Fruit fly (Drosophila melanogaster) whole organism, embryonic: ENCODE results near the gene Mis12.

ENCODE experiments used
- Awh ChIP-seq: fragments of 200-800 bp; sonication (Bioruptor generic); IDR thresholded peaks from 2 replicates; pipeline ENCODE4, ENCODE4 v1.3.6; 2022; ENCODE audit warnings: missing biosample characterization, missing genetic modification characterization
- CG1024 ChIP-seq: fragments of 200-800 bp; sonication (Bioruptor generic); IDR thresholded peaks from 2 replicates; pipeline ENCODE4 v1.3.6; 2022; ENCODE audit warnings: missing biosample characterization, missing genetic modification characterization
- CG10431 ChIP-seq: fragments of 200-800 bp; sonication (Bioruptor generic); optimal IDR thresholded peaks from 3 replicates; lab custom pipeline; 2018; ENCODE audit warnings: missing biosample characterization, mild to moderate bottlenecking, missing genetic modification characterization
- CG10462 ChIP-seq: fragments of 200-800 bp; sonication (Bioruptor generic); optimal IDR thresholded peaks from 2 replicates; lab custom pipeline; 2016; ENCODE audit warnings: missing biosample characterization, missing genetic modification characterization
- CG10654 ChIP-seq: fragments of 200-800 bp; sonication (Bioruptor generic); optimal IDR thresholded peaks from 2 replicates; lab custom pipeline; 2016; ENCODE audit warnings: missing biosample characterization, missing genetic modification characterization
- CG11085 ChIP-seq: fragments of 200-800 bp; sonication (Bioruptor generic); IDR thresholded peaks from 2 replicates; pipeline ENCODE4 v1.3.6; 2022; ENCODE audit warnings: missing biosample characterization, missing genetic modification characterization
- CG11560 ChIP-seq: fragments of 200-800 bp; sonication (Bioruptor generic); IDR thresholded peaks from 3 replicates; pipeline ENCODE4 v1.3.6; 2022; ENCODE audit warnings: missing biosample characterization, missing genetic modification characterization
- CG11695 ChIP-seq: fragments of 200-800 bp; sonication (Bioruptor generic); IDR thresholded peaks from 3 replicates; pipeline ENCODE4 v1.3.6; 2022; ENCODE audit warnings: missing biosample characterization, missing genetic modification characterization
- CG14710 ChIP-seq: fragments of 200-800 bp; sonication (Bioruptor generic); optimal IDR thresholded peaks from 3 replicates; lab custom pipeline; 2019; ENCODE audit warnings: missing biosample characterization, mild to moderate bottlenecking, missing genetic modification characterization, moderate library complexity
- CG1603 ChIP-seq: fragments of 200-800 bp; sonication (Bioruptor generic); optimal IDR thresholded peaks from 2 replicates; lab custom pipeline; 2019; ENCODE audit warnings: missing biosample characterization, mild to moderate bottlenecking, missing genetic modification characterization, moderate library complexity
- CG3065 ChIP-seq: fragments of 200-800 bp; sonication (Bioruptor generic); optimal IDR thresholded peaks from 2 replicates; lab custom pipeline; 2016; ENCODE audit warnings: missing biosample characterization, missing genetic modification characterization
- CG3281 ChIP-seq: fragments of 200-800 bp; sonication (Bioruptor generic); optimal IDR thresholded peaks from 3 replicates; lab custom pipeline; 2017; ENCODE audit warnings: missing biosample characterization, mild to moderate bottlenecking, missing genetic modification characterization
- CG33557 ChIP-seq: fragments of 200-800 bp; sonication (Bioruptor generic); optimal IDR thresholded peaks from 2 replicates; lab custom pipeline; 2019; ENCODE audit warnings: missing biosample characterization, mild to moderate bottlenecking, missing genetic modification characterization, moderate library complexity
- CG3838 ChIP-seq: fragments of 200-800 bp; sonication (Bioruptor generic); optimal IDR thresholded peaks from 3 replicates; lab custom pipeline; 2016; ENCODE audit warnings: missing biosample characterization, missing genetic modification characterization
- CG6689 ChIP-seq: fragments of 200-800 bp; sonication (Bioruptor generic); IDR thresholded peaks from 2 replicates; pipeline ENCODE4 v1.3.6; 2022; ENCODE audit warnings: missing biosample characterization, missing genetic modification characterization
- CG8478 ChIP-seq: fragments of >200 bp; optimal IDR thresholded peaks from 2 replicates; lab custom pipeline; 2018
- CG8944 ChIP-seq: fragments of 200-800 bp; sonication (Bioruptor generic); optimal IDR thresholded peaks from 3 replicates; lab custom pipeline; 2016; ENCODE audit warnings: missing biosample characterization, missing genetic modification characterization
- CG9437 ChIP-seq: fragments of 200-800 bp; sonication (Bioruptor generic); optimal IDR thresholded peaks from 2 replicates; lab custom pipeline; 2018; ENCODE audit warnings: missing biosample characterization, mild to moderate bottlenecking, missing genetic modification characterization
- CG9609 ChIP-seq: fragments of 200-800 bp; sonication (Bioruptor generic); optimal IDR thresholded peaks from 3 replicates; lab custom pipeline; 2016; ENCODE audit warnings: missing biosample characterization, missing genetic modification characterization
- CG9876 ChIP-seq: fragments of 200-800 bp; sonication (Bioruptor generic); optimal IDR thresholded peaks from 2 replicates; lab custom pipeline; 2016; ENCODE audit warnings: missing biosample characterization, missing genetic modification characterization
- Deaf1 ChIP-seq: fragments of 200-800 bp; optimal IDR thresholded peaks from 3 replicates; lab custom pipeline; 2019; ENCODE audit warnings: missing biosample characterization, mild to moderate bottlenecking, missing genetic modification characterization, moderate library complexity
- Dek ChIP-seq: fragments of 200-800 bp; sonication (Bioruptor generic); optimal IDR thresholded peaks from 3 replicates; lab custom pipeline; 2019; ENCODE audit warnings: missing biosample characterization, mild to moderate bottlenecking, missing genetic modification characterization, moderate library complexity
- E2f2 ChIP-seq: fragments of 200-800 bp; sonication (Bioruptor generic); IDR thresholded peaks from 2 replicates; pipeline ENCODE4 v1.3.6; 2022; ENCODE audit warnings: missing biosample characterization, missing genetic modification characterization
- Gsc ChIP-seq: fragments of 200-800 bp; sonication (Bioruptor generic); IDR thresholded peaks from 2 replicates; pipeline ENCODE4 v1.3.6; 2022; ENCODE audit warnings: missing biosample characterization, missing genetic modification characterization
- Hr3 ChIP-seq: fragments of 200-800 bp; sonication (Bioruptor generic); optimal IDR thresholded peaks from 3 replicates; lab custom pipeline; 2016; ENCODE audit warnings: missing biosample characterization, missing genetic modification characterization
- Hr39 ChIP-seq: fragments of >200 bp; optimal IDR thresholded peaks from 2 replicates; lab custom pipeline; 2017
- Mes4 ChIP-seq: fragments of 200-800 bp; sonication (Bioruptor generic); optimal IDR thresholded peaks from 2 replicates; lab custom pipeline; 2016; ENCODE audit warnings: missing biosample characterization, missing genetic modification characterization
- Mrtf ChIP-seq: fragments of 200-800 bp; sonication (Bioruptor generic); IDR thresholded peaks from 3 replicates; pipeline ENCODE4 v1.3.6; 2022; ENCODE audit warnings: missing biosample characterization, missing genetic modification characterization
- YL-1 ChIP-seq: fragments of 200-800 bp; sonication (Bioruptor generic); optimal IDR thresholded peaks from 3 replicates; lab custom pipeline; 2017; ENCODE audit warnings: missing biosample characterization, mild to moderate bottlenecking, missing genetic modification characterization
- bcd ChIP-seq: fragments of 200-800 bp; sonication (Bioruptor generic); optimal IDR thresholded peaks from 2 replicates; lab custom pipeline; 2017; ENCODE audit warnings: missing biosample characterization, mild to moderate bottlenecking, missing genetic modification characterization
- ci ChIP-seq: fragments of 200-800 bp; sonication (Bioruptor generic); IDR thresholded peaks from 3 replicates; pipeline ENCODE4 v1.3.6; 2022; ENCODE audit warnings: missing biosample characterization, missing genetic modification characterization
- croc ChIP-seq: fragments of 200-800 bp; sonication (Bioruptor generic); conservative IDR thresholded peaks from 3 replicates; pipeline ENCODE4 v1.3.6; 2022; ENCODE audit warnings: missing biosample characterization, missing genetic modification characterization
- dmrt99B ChIP-seq: fragments of 200-800 bp; sonication (Bioruptor generic); optimal IDR thresholded peaks from 2 replicates; lab custom pipeline; 2018; ENCODE audit warnings: missing biosample characterization, mild to moderate bottlenecking, missing genetic modification characterization, moderate library complexity
- esg ChIP-seq: fragments of 200-800 bp; sonication (Bioruptor generic); conservative IDR thresholded peaks from 2 replicates; pipeline ENCODE4 v1.3.6; 2022; ENCODE audit warnings: missing biosample characterization, missing genetic modification characterization
- eyg ChIP-seq: fragments of 200-800 bp; sonication (Bioruptor generic); optimal IDR thresholded peaks from 3 replicates; lab custom pipeline; 2016; ENCODE audit warnings: missing biosample characterization, missing genetic modification characterization
- fd102C ChIP-seq: fragments of 200-800 bp; sonication (Bioruptor generic); optimal IDR thresholded peaks from 2 replicates; lab custom pipeline; 2018; ENCODE audit warnings: missing biosample characterization, mild to moderate bottlenecking, missing genetic modification characterization, moderate library complexity
- gem ChIP-seq: fragments of 200-800 bp; sonication (Bioruptor generic); optimal IDR thresholded peaks from 2 replicates; lab custom pipeline; 2019; ENCODE audit warnings: missing biosample characterization, mild to moderate bottlenecking, missing genetic modification characterization, moderate library complexity
- grau ChIP-seq: fragments of 200-800 bp; optimal IDR thresholded peaks from 3 replicates; lab custom pipeline; 2019; ENCODE audit warnings: missing biosample characterization, mild to moderate bottlenecking, missing genetic modification characterization, moderate library complexity
- grn ChIP-seq: fragments of 200-800 bp; sonication (Bioruptor generic); optimal IDR thresholded peaks from 3 replicates; lab custom pipeline; 2017; ENCODE audit warnings: missing biosample characterization, missing genetic modification characterization
- gro ChIP-seq: fragments of 200-800 bp; sonication (Bioruptor generic); optimal IDR thresholded peaks from 2 replicates; lab custom pipeline; 2016; ENCODE audit warnings: missing biosample characterization, missing genetic modification characterization
- hth ChIP-seq: fragments of >200 bp; optimal IDR thresholded peaks from 2 replicates; lab custom pipeline; 2017; ENCODE audit warnings: inconsistent platforms
- jigr1 ChIP-seq: fragments of 200-800 bp; sonication (Bioruptor generic); IDR thresholded peaks from 3 replicates; pipeline ENCODE4 v1.3.6; 2022; ENCODE audit warnings: missing biosample characterization, missing genetic modification characterization
- kni ChIP-seq: fragments of 200-800 bp; sonication (Bioruptor generic); optimal IDR thresholded peaks from 3 replicates; lab custom pipeline; 2017; ENCODE audit warnings: mild to moderate bottlenecking, missing biosample characterization, missing genetic modification reagents, missing genetic modification characterization
- pb ChIP-seq: fragments of 200-800 bp; sonication (Bioruptor generic); optimal IDR thresholded peaks from 3 replicates; lab custom pipeline; 2016; ENCODE audit warnings: missing biosample characterization, missing genetic modification characterization
- peb ChIP-seq: fragments of 200-800 bp; sonication (Bioruptor generic); IDR thresholded peaks from 2 replicates; pipeline ENCODE4 v1.3.6; 2022; ENCODE audit warnings: missing biosample characterization, missing genetic modification characterization
- sc ChIP-seq, 3 experiments: fragments of >200 bp in 2 of 3; fragments of 200-800 bp in 1 of 3; sonication (Bioruptor generic) in 1 of 3; optimal IDR thresholded peaks; 2 replicates in 2 of 3; 3 replicates in 1 of 3; lab custom pipeline; 2017; ENCODE audit warnings: mild to moderate bottlenecking in 1 of 3, missing biosample characterization in 1 of 3, missing genetic modification characterization in 1 of 3, missing genetic modification reagents in 1 of 3
- sd ChIP-seq: fragments of 200-800 bp; sonication (Bioruptor generic); optimal IDR thresholded peaks from 3 replicates; lab custom pipeline; 2018; ENCODE audit warnings: missing biosample characterization, mild to moderate bottlenecking, missing genetic modification characterization, moderate library complexity
- stc ChIP-seq: fragments of 200-800 bp; sonication (Bioruptor generic); IDR thresholded peaks from 2 replicates; pipeline ENCODE4 v1.3.6; 2022; ENCODE audit warnings: missing biosample characterization, missing genetic modification characterization
- trem ChIP-seq: fragments of 200-800 bp; optimal IDR thresholded peaks from 3 replicates; lab custom pipeline; 2019; ENCODE audit warnings: missing biosample characterization, mild to moderate bottlenecking, missing genetic modification characterization, moderate library complexity
- usp ChIP-seq: fragments of >200 bp; optimal IDR thresholded peaks from 2 replicates; lab custom pipeline; 2017; ENCODE audit warnings: missing biosample characterization, missing genetic modification characterization
- vnd ChIP-seq: fragments of 200-800 bp; sonication (Bioruptor generic); IDR thresholded peaks from 3 replicates; pipeline ENCODE4 v1.3.6; 2022; ENCODE audit warnings: missing biosample characterization, missing genetic modification characterization; ENCODE audit not compliant: partially characterized antibody
- yki ChIP-seq: fragments of >200 bp; optimal IDR thresholded peaks from 3 replicates; lab custom pipeline; 2018
- zfh2 ChIP-seq: fragments of 200-800 bp; sonication (Bioruptor generic); optimal IDR thresholded peaks from 2 replicates; lab custom pipeline; 2016; ENCODE audit warnings: missing biosample characterization, missing genetic modification characterization

Gene Mis12

DNA sequence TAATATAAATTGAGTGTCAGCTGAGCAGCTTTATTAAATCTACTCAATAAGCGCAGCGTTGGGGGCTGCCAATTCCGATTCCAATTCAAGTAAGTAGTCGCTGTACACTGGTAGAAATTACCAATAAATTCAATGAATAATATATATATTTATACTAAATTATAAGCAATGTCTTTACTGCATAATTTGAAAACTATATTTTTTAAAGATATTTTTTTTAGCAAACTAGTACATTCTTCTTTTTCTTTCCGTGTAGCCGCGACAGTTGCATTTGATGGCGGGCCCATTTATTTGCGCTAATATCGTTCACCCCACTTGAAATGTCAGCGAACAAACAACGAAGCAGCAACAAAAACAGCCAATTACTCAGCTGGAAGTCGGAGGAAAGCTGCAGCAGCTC, 8.5 kb upstream of the Mis12 start (continued):
- TF ChIP-seq bcd (GFP tag; lab: Kevin White, UChicago) = peak; percentile 59
- TF ChIP-seq vnd (GFP tag; lab: Robert Waterston, UW) = no peak
- no peak for TF ChIP-seq hth (lab: Kevin White, UChicago)
- peak; percentile 40; the same call in 2 of the 3 replicates for TF ChIP-seq croc (GFP tag; lab: Robert Waterston, UW)
- TF ChIP-seq E2f2 (GFP tag; lab: Robert Waterston, UW) = peak; percentile 28; the same call in 1 of the 2 replicates
- no peak for TF ChIP-seq fd102C (GFP tag; lab: Kevin White, UChicago)
- no peak for TF ChIP-seq eyg (GFP tag; lab: Kevin White, UChicago)
- TF ChIP-seq CG1603 = no peak
- TF ChIP-seq Deaf1 (tag; lab: Kevin White, UChicago) = no peak
- no peak for TF ChIP-seq CG33557
- no peak for TF ChIP-seq yki (lab: Kevin White, UChicago)
- no peak for TF ChIP-seq Mrtf (GFP tag; lab: Robert Waterston, UW)
- TF ChIP-seq Hr39 (lab: Kevin White, UChicago) = no peak
- TF ChIP-seq pb = no peak
- TF ChIP-seq zfh2 (GFP tag; lab: Kevin White, UChicago) = no peak
- no peak for TF ChIP-seq CG8478 (lab: Kevin White, UChicago)
- no peak for TF ChIP-seq CG9609 (GFP tag; lab: Kevin White, UChicago)
- TF ChIP-seq CG3281 (GFP tag; lab: Kevin White, UChicago) = peak; percentile 27
- TF ChIP-seq CG10462 = peak; percentile 29
- TF ChIP-seq grn = no peak
- no peak for TF ChIP-seq Gsc (GFP tag; lab: Robert Waterston, UW)
- no peak for TF ChIP-seq CG11085 (GFP tag; lab: Robert Waterston, UW)
- peak; percentile 40 for TF ChIP-seq CG10654 (GFP tag; lab: Kevin White, UChicago)
- TF ChIP-seq YL-1 (GFP tag; lab: Kevin White, UChicago) = no peak
- no peak; the same call in 1 of the 2 replicates for TF ChIP-seq Awh (GFP tag; lab: Robert Waterston, UW)
- TF ChIP-seq gem (tag; lab: Kevin White, UChicago) = peak; percentile 79
- no peak for TF ChIP-seq CG10431 (GFP tag; lab: Kevin White, UChicago)
- TF ChIP-seq trem = peak; percentile 50
- peak; percentile 19 for TF ChIP-seq CG9437 (GFP tag; lab: Kevin White, UChicago)
- no peak for TF ChIP-seq gro (GFP tag; lab: Kevin White, UChicago)
- peak; percentile 74 for TF ChIP-seq dmrt99B (tag; lab: Kevin White, UChicago)
- TF ChIP-seq ci (GFP tag; lab: Robert Waterston, UW) = peak; percentile 75
- no peak for TF ChIP-seq usp (GFP tag; lab: Kevin White, UChicago)
- TF ChIP-seq jigr1 (GFP tag; lab: Robert Waterston, UW) = no peak
- TF ChIP-seq CG3838 (GFP tag; lab: Kevin White, UChicago) = no peak
- no peak for TF ChIP-seq CG11560
- TF ChIP-seq Mes4 = no peak
- TF ChIP-seq CG8944 (GFP tag; lab: Kevin White, UChicago) = no peak
- peak; percentile 29 for TF ChIP-seq Hr3 (GFP tag; lab: Kevin White, UChicago)
- no peak for TF ChIP-seq CG3065
- peak; percentile 71 for TF ChIP-seq CG6689 (GFP tag; lab: Robert Waterston, UW)
- peak; percentile 42 for TF ChIP-seq Dek (tag; lab: Kevin White, UChicago)
- TF ChIP-seq peb = no peak
- peak; percentile 70 for TF ChIP-seq CG11695
- no peak for TF ChIP-seq CG9876 (GFP tag; lab: Kevin White, UChicago)
- peak; percentile 5 for TF ChIP-seq grau
- peak; percentile 61 for TF ChIP-seq CG14710 (tag; lab: Kevin White, UChicago)
- TF ChIP-seq sd (tag; lab: Kevin White, UChicago) = no peak
- peak; percentile 22; the same call in 1 of the 2 replicates for TF ChIP-seq stc (GFP tag; lab: Robert Waterston, UW)
- TF ChIP-seq sc (optimal IDR thresholded peaks at IDR 0.05; lab: Kevin White, UChicago) = no peak
- TF ChIP-seq sc (GFP tag; optimal IDR thresholded peaks at IDR 0.05; lab: Kevin White, UChicago) = peak; percentile 46
- TF ChIP-seq esg (GFP tag; lab: Robert Waterston, UW) = peak; percentile 52
- TF ChIP-seq kni (GFP tag; lab: Kevin White, UChicago) = no peak
- 0 out of 2 replicates have a peak, but pooled peaks have one; percentile 25 for TF ChIP-seq CG1024
